Worm (Caenorhabditis elegans) whole organism, midembryonic: ENCODE results near the gene sre-42.

Experiments used
- T22C8.4 ChIP-seq: fragments of 200-800 bp; sonication (Bioruptor generic); IDR thresholded peaks from 2 replicates; pipeline ENCODE4 v1.3.6; 2022; ENCODE audit warnings: missing genetic modification characterization, missing compliant biosample characterization
- cog-1 ChIP-seq: sonication (generic microtip); optimal IDR thresholded peaks from 2 replicates; lab custom pipeline; 2016; ENCODE audit warnings: missing genetic modification characterization, missing compliant biosample characterization
- med-1 ChIP-seq: sonication (generic microtip); optimal IDR thresholded peaks from 2 replicates; lab custom pipeline; 2017; ENCODE audit warnings: missing genetic modification characterization, mild to moderate bottlenecking, missing compliant biosample characterization, antibody characterized with exemption, missing genetic modification reagents; ENCODE audit not compliant: insufficient read depth
- ref-1 ChIP-seq: fragments of 200-800 bp; sonication (Bioruptor generic); conservative IDR thresholded peaks from 2 replicates; pipeline ENCODE4 v1.3.6; 2022; ENCODE audit warnings: missing genetic modification reagents, missing genetic modification characterization, missing compliant biosample characterization
- tab-1 ChIP-seq: fragments of 200-800 bp; sonication (Bioruptor generic); IDR thresholded peaks from 2 replicates; pipeline ENCODE4 v1.3.6; 2022; ENCODE audit warnings: missing genetic modification characterization, missing compliant biosample characterization

ce11 chrII:12401791-12402190 lies 15.1 kb upstream of the sre-42 start, which contains the start of gene sre-29:
- TF ChIP-seq tab-1 (GFP tag; lab: Robert Waterston, UW) (no peak), ref-1 (no peak), med-1 (GFP tag; lab: Kevin White, UChicago) (no peak), cog-1 (tag; lab: Kevin White, UChicago) (no peak), T22C8.4 (no peak)
